Worm (Caenorhabditis elegans): ENCODE results near the gene F48G7.10.

DNA sequence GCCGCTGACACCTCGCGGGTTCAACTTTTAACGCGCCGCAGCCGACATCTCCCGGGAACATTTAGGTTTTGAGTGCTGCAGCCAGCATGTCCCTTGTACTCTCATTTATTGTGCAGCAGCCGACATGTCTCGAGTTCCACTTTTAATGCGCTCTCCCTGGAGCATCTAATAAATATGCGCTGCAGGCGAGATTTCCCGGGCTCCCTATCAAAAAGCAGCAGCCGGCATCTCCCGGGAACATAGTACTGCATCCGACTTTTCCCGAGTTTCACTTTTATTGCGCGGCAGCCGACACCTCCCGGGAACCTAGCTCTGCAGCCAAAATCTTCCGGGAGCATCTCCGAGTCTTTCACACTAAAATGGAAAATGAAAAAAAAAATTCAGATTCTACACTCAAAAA is 13.8 kb downstream of the F48G7.10 start:
- TF ChIP-seq ztf-26 (tag; optimal IDR thresholded peaks at IDR 0.05), result no peak
- TF ChIP-seq unc-62 (GFP tag; optimal IDR thresholded peaks at IDR 0.05), result no peak
- no peak for TF ChIP-seq ama-1 (optimal IDR thresholded peaks at IDR 0.05)
- TF ChIP-seq ama-1 (GFP tag; optimal IDR thresholded peaks at IDR 0.05), result no peak
- TF ChIP-seq ztf-22 (GFP tag; optimal IDR thresholded peaks at IDR 0.05), result no peak
- TF ChIP-seq Y67H2A.10 (GFP tag; conservative IDR thresholded peaks at IDR 0.05), result no peak
- TF ChIP-seq unc-130 (GFP tag; optimal IDR thresholded peaks at IDR 0.05), result no peak
- TF ChIP-seq gei-17 (GFP tag; optimal IDR thresholded peaks at IDR 0.05), result no peak
- TF ChIP-seq ceh-58 (GFP tag; IDR thresholded peaks at IDR 0.05), result no peak

Measured in whole organism, young adult.